Worm (Caenorhabditis elegans) whole organism, young adult: ENCODE measurements around the gene C10A4.3.

Source experiments
- F22D6.2 ChIP-seq: sonication (generic microtip); optimal IDR thresholded peaks from 2 replicates; lab custom pipeline; 2016; ENCODE audit warnings: mild to moderate bottlenecking, missing genetic modification characterization, missing compliant biosample characterization
- F23B12.7 ChIP-seq: sonication (generic microtip); optimal IDR thresholded peaks from 2 replicates; lab custom pipeline; 2017; ENCODE audit warnings: missing genetic modification characterization, mild to moderate bottlenecking, missing compliant biosample characterization, antibody characterized with exemption, moderate library complexity; ENCODE audit not compliant: insufficient read depth
- F55B11.4 ChIP-seq: sonication (generic microtip); optimal IDR thresholded peaks from 2 replicates; lab custom pipeline; 2016; ENCODE audit warnings: missing compliant biosample characterization, missing genetic modification characterization, borderline replicate concordance; ENCODE audit not compliant: insufficient read depth
- K12H6.12 ChIP-seq: fragments of 200-800 bp; sonication (Bioruptor generic); optimal IDR thresholded peaks from 2 replicates; lab custom pipeline; 2018; ENCODE audit warnings: mild to moderate bottlenecking, missing genetic modification characterization, missing compliant biosample characterization
- T07F8.4 ChIP-seq: sonication (generic microtip); optimal IDR thresholded peaks from 2 replicates; lab custom pipeline; 2016; ENCODE audit warnings: mild to moderate bottlenecking, missing genetic modification characterization, moderate library complexity, missing compliant biosample characterization
- T26A5.8 ChIP-seq: sonication (generic microtip); optimal IDR thresholded peaks from 2 replicates; lab custom pipeline; 2016; ENCODE audit warnings: missing genetic modification characterization, missing compliant biosample characterization
- Y53F4B.3 ChIP-seq: fragments of 200-800 bp; sonication (Bioruptor generic); IDR thresholded peaks from 2 replicates; pipeline ENCODE4 v1.3.6; 2022; ENCODE audit warnings: missing genetic modification reagents, missing genetic modification characterization, missing compliant biosample characterization
- aptf-3 ChIP-seq: fragments of 200-800 bp; sonication (Bioruptor generic); IDR thresholded peaks from 2 replicates; pipeline ENCODE4 v1.3.6; 2022; ENCODE audit warnings: missing genetic modification characterization, missing compliant biosample characterization
- atf-7 ChIP-seq: sonication (generic microtip); optimal IDR thresholded peaks from 2 replicates; lab custom pipeline; 2017; ENCODE audit warnings: mild to moderate bottlenecking, missing genetic modification characterization, missing compliant biosample characterization
- athp-1 ChIP-seq: sonication (generic microtip); optimal IDR thresholded peaks from 2 replicates; lab custom pipeline; 2017; ENCODE audit warnings: mild to moderate bottlenecking, missing genetic modification characterization, missing compliant biosample characterization
- attf-3 ChIP-seq: fragments of 200-800 bp; sonication (Bioruptor generic); conservative IDR thresholded peaks from 2 replicates; pipeline ENCODE4 v1.3.6; 2022; ENCODE audit warnings: missing genetic modification reagents, missing genetic modification characterization, missing compliant biosample characterization
- attf-6 ChIP-seq: fragments of 200-800 bp; sonication (Bioruptor generic); IDR thresholded peaks from 2 replicates; pipeline ENCODE4 v1.3.6; 2022; ENCODE audit warnings: missing genetic modification reagents, missing genetic modification characterization, missing compliant biosample characterization
- bed-2 ChIP-seq: fragments of 200-800 bp; sonication (Bioruptor generic); IDR thresholded peaks from 2 replicates; pipeline ENCODE4 v1.3.6; 2022; ENCODE audit warnings: missing genetic modification reagents, missing genetic modification characterization, missing compliant biosample characterization
- cebp-1 ChIP-seq, 2 experiments: fragments of 200-800 bp in 1 of 2; sonication (Bioruptor generic) in 1 of 2; sonication (generic microtip) in 1 of 2; IDR thresholded peaks in 1 of 2; optimal IDR thresholded peaks in 1 of 2; 2 replicates each; pipeline versions ENCODE4 v1.3.6 to Lab custom; 2017 to 2022; ENCODE audit warnings: missing compliant biosample characterization in 2 of 2, missing genetic modification characterization in 2 of 2, mild to moderate bottlenecking in 1 of 2, missing genetic modification reagents in 1 of 2, moderate library complexity in 1 of 2
- ceh-27 ChIP-seq: fragments of 200-800 bp; sonication (Bioruptor generic); optimal IDR thresholded peaks from 2 replicates; lab custom pipeline; 2018; ENCODE audit warnings: mild to moderate bottlenecking, missing genetic modification characterization, moderate library complexity, missing compliant biosample characterization
- ceh-58 ChIP-seq: fragments of 200-800 bp; sonication (Bioruptor generic); IDR thresholded peaks from 2 replicates; pipeline ENCODE4 v1.3.6; 2022; ENCODE audit warnings: missing genetic modification characterization, missing compliant biosample characterization
- ceh-91 ChIP-seq: fragments of 200-800 bp; sonication (Bioruptor generic); IDR thresholded peaks from 2 replicates; pipeline ENCODE4 v1.3.6; 2022; ENCODE audit warnings: missing genetic modification reagents, missing genetic modification characterization, missing compliant biosample characterization
- egl-18 ChIP-seq: fragments of 200-800 bp; sonication (Bioruptor generic); IDR thresholded peaks from 2 replicates; pipeline ENCODE4 v1.3.6; 2022; ENCODE audit warnings: missing genetic modification reagents, missing genetic modification characterization, missing compliant biosample characterization
- hmg-1.2 ChIP-seq: fragments of 200-800 bp; sonication (Bioruptor generic); IDR thresholded peaks from 2 replicates; pipeline ENCODE4 v1.3.6; 2022; ENCODE audit warnings: missing genetic modification reagents, missing genetic modification characterization, missing compliant biosample characterization
- hsf-1 ChIP-seq: fragments of 200-800 bp; sonication (Bioruptor generic); IDR thresholded peaks from 2 replicates; pipeline ENCODE4 v1.3.6; 2022; ENCODE audit warnings: missing genetic modification reagents, missing genetic modification characterization, missing compliant biosample characterization
- let-526 ChIP-seq: fragments of 200-800 bp; sonication (Bioruptor generic); IDR thresholded peaks from 2 replicates; pipeline ENCODE4 v1.3.6; 2022; ENCODE audit warnings: missing genetic modification reagents, missing genetic modification characterization, missing compliant biosample characterization
- let-607 ChIP-seq, 2 experiments: fragments of 200-800 bp in 1 of 2; sonication (Bioruptor generic) in 1 of 2; sonication (generic microtip) in 1 of 2; optimal IDR thresholded peaks; 2 replicates each; lab custom pipeline; 2016 to 2018; ENCODE audit warnings: mild to moderate bottlenecking in 2 of 2, missing compliant biosample characterization in 2 of 2, missing genetic modification characterization in 2 of 2, moderate library complexity in 2 of 2, missing genotype in 1 of 2
- lin-35 ChIP-seq, 3 experiments: fragments of 150-350 bp in 2 of 3; sonication (generic microtip) in 1 of 3; optimal IDR thresholded peaks; 2 replicates each; lab custom pipeline; 2014 to 2018; ENCODE audit warnings: missing biosample characterization in 3 of 3, missing genetic modification characterization in 3 of 3, missing genetic modification reagents in 3 of 3
- lin-40 ChIP-seq: sonication (generic microtip); optimal IDR thresholded peaks from 2 replicates; lab custom pipeline; 2016; ENCODE audit warnings: missing genetic modification characterization, mild to moderate bottlenecking, missing compliant biosample characterization, missing genotype, missing genetic modification reagents
- lin-54 ChIP-seq: fragments of 200-800 bp; sonication (Bioruptor generic); optimal IDR thresholded peaks from 2 replicates; lab custom pipeline; 2018; ENCODE audit warnings: mild to moderate bottlenecking, missing genetic modification characterization, missing compliant biosample characterization
- nfya-2 ChIP-seq: fragments of 200-800 bp; sonication (Bioruptor generic); IDR thresholded peaks from 2 replicates; pipeline ENCODE4 v1.3.6; 2022; ENCODE audit warnings: missing genetic modification reagents, missing genetic modification characterization, missing compliant biosample characterization
- rec-8 ChIP-seq, 2 experiments: sonication (generic microtip); optimal IDR thresholded peaks; 2 replicates each; lab custom pipeline; 2016; ENCODE audit warnings: mild to moderate bottlenecking in 2 of 2, missing genetic modification characterization in 2 of 2, missing genetic modification reagents in 2 of 2, missing genotype in 2 of 2, missing biosample characterization in 1 of 2, missing compliant biosample characterization in 1 of 2, moderate library complexity in 1 of 2
- repo-1 ChIP-seq: sonication (generic microtip); optimal IDR thresholded peaks from 2 replicates; lab custom pipeline; 2017; ENCODE audit warnings: mild to moderate bottlenecking, missing genetic modification characterization, missing compliant biosample characterization
- rpc-1 ChIP-seq, 2 experiments: fragments of 150-350 bp in 1 of 2; sonication (generic microtip) in 1 of 2; optimal IDR thresholded peaks; 2 replicates each; lab custom pipeline; 2014 to 2018; ENCODE audit warnings: missing biosample characterization in 1 of 2, missing genetic modification characterization in 1 of 2, missing genetic modification reagents in 1 of 2, missing genotype in 1 of 2
- sdz-38 ChIP-seq: sonication (generic microtip); optimal IDR thresholded peaks from 2 replicates; lab custom pipeline; 2016; ENCODE audit warnings: missing genotype, missing genetic modification characterization, missing compliant biosample characterization
- sea-2 ChIP-seq: fragments of 200-800 bp; sonication (Bioruptor generic); IDR thresholded peaks from 2 replicates; pipeline ENCODE4 v1.3.6; 2022; ENCODE audit warnings: missing genetic modification characterization, missing compliant biosample characterization
- somi-1 ChIP-seq: fragments of 200-800 bp; sonication (Bioruptor generic); optimal IDR thresholded peaks from 2 replicates; lab custom pipeline; 2018; ENCODE audit warnings: mild to moderate bottlenecking, missing genetic modification characterization, missing compliant biosample characterization
- tbp1 ChIP-seq: fragments of 200-800 bp; sonication (Bioruptor generic); optimal IDR thresholded peaks from 2 replicates; lab custom pipeline; 2018; ENCODE audit warnings: mild to moderate bottlenecking, missing genetic modification characterization, missing compliant biosample characterization
- zim-3 ChIP-seq: sonication (generic microtip); optimal IDR thresholded peaks from 2 replicates; lab custom pipeline; 2017; ENCODE audit warnings: mild to moderate bottlenecking, missing genetic modification characterization, moderate library complexity, missing compliant biosample characterization
- ztf-22 ChIP-seq: fragments of 200-800 bp; sonication (Bioruptor generic); optimal IDR thresholded peaks from 2 replicates; lab custom pipeline; 2018; ENCODE audit warnings: mild to moderate bottlenecking, missing genetic modification characterization, moderate library complexity, missing compliant biosample characterization
- ztf-3 ChIP-seq: fragments of 200-800 bp; sonication (Bioruptor generic); optimal IDR thresholded peaks from 2 replicates; lab custom pipeline; 2018; ENCODE audit warnings: mild to moderate bottlenecking, missing genetic modification characterization, missing compliant biosample characterization

C10A4.3 gene

DNA sequence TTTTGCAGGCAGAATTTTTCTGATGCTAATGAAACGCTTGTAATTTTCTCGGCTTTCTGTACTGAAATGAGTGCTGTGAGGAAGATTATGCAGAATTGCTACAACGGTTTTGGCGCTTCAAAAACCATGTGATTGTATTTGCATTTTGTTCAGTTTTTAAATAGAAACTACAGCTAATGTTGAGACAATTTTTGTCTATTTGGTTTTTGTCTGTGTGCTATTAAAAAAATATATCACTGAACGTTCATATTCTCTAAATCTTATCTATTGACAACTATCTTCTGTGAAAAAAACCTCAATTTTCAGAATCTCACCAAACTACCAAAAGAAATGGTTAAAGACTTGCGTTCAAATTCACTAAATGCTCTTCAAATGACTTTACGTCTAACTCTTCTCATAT lies 15.2 kb upstream of the C10A4.3 start, which contains the start of gene C10A4.6:
C10A4.6 (plus strand) TSS at position 301 of the 400 bp plus-strand sequence.
- TF ChIP-seq egl-18 (GFP tag; lab: Robert Waterston, UW) (no peak), Y53F4B.3 (GFP tag; lab: Robert Waterston, UW) (no peak), let-526 (GFP tag; lab: Robert Waterston, UW) (no peak), rec-8 (tag; optimal IDR thresholded peaks at IDR 0.05; lab: Kevin White, UChicago) (no peak), lin-35 (GFP tag; optimal IDR thresholded peaks at IDR 0.05; lab: Kevin White, UChicago) (no peak), cebp-1 (GFP tag; IDR thresholded peaks at IDR 0.05; lab: Robert Waterston, UW) (no peak), cebp-1 (tag; optimal IDR thresholded peaks at IDR 0.05; lab: Kevin White, UChicago) (no peak), F55B11.4 (tag; lab: Kevin White, UChicago) (no peak), lin-40 (tag; lab: Kevin White, UChicago) (no peak), hmg-1.2 (GFP tag; lab: Robert Waterston, UW) (no peak), nfya-2 (GFP tag; lab: Robert Waterston, UW) (no peak), T07F8.4 (tag; lab: Kevin White, UChicago) (no peak), lin-54 (GFP tag; lab: Kevin White, UChicago) (no peak), rpc-1 (optimal IDR thresholded peaks at IDR 0.05; lab: Kevin White, UChicago) (no peak), rpc-1 (tag; optimal IDR thresholded peaks at IDR 0.05; lab: Kevin White, UChicago) (no peak), F23B12.7 (tag; lab: Kevin White, UChicago) (no peak), tbp1 (GFP tag; lab: Kevin White, UChicago) (no peak), attf-3 (GFP tag; lab: Robert Waterston, UW) (no peak), ceh-91 (GFP tag; lab: Robert Waterston, UW) (no peak), ceh-58 (GFP tag; lab: Robert Waterston, UW) (no peak), ztf-3 (GFP tag; lab: Kevin White, UChicago) (no peak)
- TF ChIP-seq, all 124 proteins: peak for 0

DNA sequence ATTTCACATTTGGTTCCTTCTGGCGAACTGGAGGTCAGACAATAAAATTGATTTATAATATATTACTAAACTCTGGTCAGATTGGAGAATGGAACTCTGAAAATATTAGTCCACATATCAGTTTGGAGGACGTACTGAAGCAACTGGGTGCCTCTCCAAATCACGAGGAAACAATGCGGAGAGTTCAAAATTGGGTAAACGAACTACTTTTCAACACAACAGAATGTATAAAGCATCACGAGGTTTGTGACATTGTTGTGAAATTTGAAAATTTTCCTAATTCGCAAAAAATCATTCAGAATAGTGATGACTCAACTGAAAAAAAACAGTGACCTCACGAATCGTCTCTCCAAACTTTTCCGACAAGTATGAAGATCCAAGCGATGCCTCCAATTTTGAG lies 12.3 kb upstream of the C10A4.3 start, which contains the start of gene gad-2:
gad-2 (plus strand) TSS at position 301 of the 400 bp plus-strand sequence.
- no peak for TF ChIP-seq hsf-1 (GFP tag; lab: Robert Waterston, UW)
- no peak for TF ChIP-seq T26A5.8 (tag; lab: Kevin White, UChicago)
- TF ChIP-seq, all 124 proteins: peak for 0

DNA sequence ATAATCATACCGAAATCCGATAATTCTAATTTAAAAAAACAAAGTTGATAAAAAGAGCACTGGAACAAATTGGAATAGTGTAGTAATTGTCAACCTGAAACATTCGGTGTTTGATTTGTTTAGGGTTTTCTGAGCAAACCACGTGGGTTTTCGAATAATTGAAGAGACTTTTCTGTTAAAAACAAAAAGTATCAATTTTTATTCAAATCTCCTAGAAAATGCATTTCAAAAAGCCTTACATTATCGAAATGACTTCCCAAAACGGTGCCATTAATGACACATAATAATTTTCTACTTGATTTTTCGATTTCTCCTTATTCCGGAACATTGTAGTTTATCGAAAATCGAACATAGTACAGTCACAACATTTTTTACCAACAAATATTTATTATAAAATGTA lies 7.6 kb upstream of the C10A4.3 start, which contains the start of gene C10A4.13:
C10A4.13 (minus strand) TSS at position 101 of the 400 bp plus-strand sequence.
- TF ChIP-seq repo-1 (no peak), let-607 (tag; optimal IDR thresholded peaks at IDR 0.05; lab: Kevin White, UChicago) (no peak), somi-1 (GFP tag; lab: Kevin White, UChicago) (no peak), sea-2 (no peak), zim-3 (tag; lab: Kevin White, UChicago) (no peak), sdz-38 (tag; lab: Kevin White, UChicago) (no peak), aptf-3 (GFP tag; lab: Robert Waterston, UW) (no peak), ztf-22 (no peak), atf-7 (tag; lab: Kevin White, UChicago) (no peak), ceh-27 (no peak), tbp1 (GFP tag; lab: Kevin White, UChicago) (no peak)

DNA sequence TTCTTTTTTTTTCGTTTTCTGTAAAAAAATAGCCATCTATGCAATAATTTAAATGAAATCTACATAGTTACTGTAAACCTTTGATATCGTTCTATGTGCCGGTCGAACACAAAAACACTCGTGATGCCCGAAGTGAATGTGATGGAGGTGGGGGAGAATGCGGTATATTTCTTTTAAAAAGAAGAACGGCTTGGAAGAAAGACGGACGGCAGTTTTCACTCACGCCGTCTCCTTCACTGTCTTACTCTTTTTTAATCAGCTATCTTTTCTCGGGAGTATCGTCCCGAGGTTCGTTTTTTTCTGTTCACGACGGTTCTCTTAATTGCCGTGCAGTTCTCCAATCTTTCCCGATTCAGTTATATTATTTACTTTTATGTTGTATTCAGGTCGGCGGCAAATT lies 6.9 kb upstream of the C10A4.3 start, which contains the start of gene C10A4.10:
C10A4.10 (plus strand) TSS at position 301 of the 400 bp plus-strand sequence.
- TF ChIP-seq K12H6.12 (tag; lab: Kevin White, UChicago) = no peak
- TF ChIP-seq attf-6 (GFP tag; lab: Robert Waterston, UW) = no peak
- no peak for TF ChIP-seq bed-2
- no peak for TF ChIP-seq zim-3 (tag; lab: Kevin White, UChicago)
- TF ChIP-seq athp-1 = no peak
- no peak for TF ChIP-seq F22D6.2 (tag; lab: Kevin White, UChicago)
